Worm (Caenorhabditis elegans): ENCODE data around the gene F35C5.1.

ce11 chrII:12896666-12897065, 16.1 kb downstream of the F35C5.1 start:
- TF ChIP-seq F13H6.1 (tag; optimal IDR thresholded peaks at IDR 0.05) (no peak), ceh-82 (tag; optimal IDR thresholded peaks at IDR 0.05) (no peak), unc-55 (GFP tag; optimal IDR thresholded peaks at IDR 0.05) (no peak), zag-1 (tag; optimal IDR thresholded peaks at IDR 0.05) (no peak), lin-13 (GFP tag; optimal IDR thresholded peaks at IDR 0.05) (no peak), nhr-237 (tag; optimal IDR thresholded peaks at IDR 0.05) (no peak), nhr-10 (tag; optimal IDR thresholded peaks at IDR 0.05) (no peak), mdl-1 (tag; optimal IDR thresholded peaks at IDR 0.05) (no peak), unc-39 (tag; optimal IDR thresholded peaks at IDR 0.05) (no peak)

Measured in whole organism, L2 larva.